Worm (Caenorhabditis elegans) whole organism, L1 larva: ENCODE data around the gene pdhb-1.

Experiments
- C16A3.4 ChIP-seq: fragments of 150-350 bp; optimal IDR thresholded peaks from 2 replicates; lab custom pipeline; 2014; ENCODE audit warnings: missing biosample characterization, missing genetic modification characterization
- Y116A8C.19 ChIP-seq: sonication (generic microtip); optimal IDR thresholded peaks from 2 replicates; lab custom pipeline; 2016; ENCODE audit warnings: missing compliant biosample characterization, missing genetic modification characterization, borderline replicate concordance
- aha-1 ChIP-seq: fragments of 150-350 bp; optimal IDR thresholded peaks from 2 replicates; lab custom pipeline; 2014; ENCODE audit warnings: missing biosample characterization, missing genetic modification characterization
- blmp-1 ChIP-seq: fragments of 150-350 bp; optimal IDR thresholded peaks from 2 replicates; lab custom pipeline; 2014; ENCODE audit warnings: missing biosample characterization, missing genetic modification characterization
- ceh-8 ChIP-seq: fragments of 200-800 bp; sonication (Bioruptor generic); optimal IDR thresholded peaks from 2 replicates; lab custom pipeline; 2018; ENCODE audit warnings: mild to moderate bottlenecking, missing genetic modification characterization, moderate library complexity, missing compliant biosample characterization
- ceh-82 ChIP-seq, 3 experiments: fragments of 150-350 bp in 1 of 3; sonication (generic microtip) in 2 of 3; optimal IDR thresholded peaks; 2 replicates each; lab custom pipeline; 2014 to 2017; ENCODE audit warnings: missing biosample characterization in 3 of 3, missing genetic modification characterization in 3 of 3
- ces-1 ChIP-seq: fragments of 150-350 bp; optimal IDR thresholded peaks from 2 replicates; lab custom pipeline; 2014; ENCODE audit warnings: missing biosample characterization, missing genetic modification reagents, missing genetic modification characterization
- efl-1 ChIP-seq, 4 experiments: fragments of 150-350 bp; optimal IDR thresholded peaks in 3 of 4; peaks in 1 of 4; 1 replicate in 1 of 4; 2 replicates in 3 of 4; lab custom pipeline; 2014; ENCODE audit warnings: missing biosample characterization in 2 of 4, missing genetic modification characterization in 2 of 4, missing genetic modification reagents in 2 of 4
- elt-3 ChIP-seq, 6 experiments: fragments of 150-350 bp in 1 of 6; sonication (generic microtip); optimal IDR thresholded peaks; 2 replicates each; lab custom pipeline; 2017 to 2018; ENCODE audit warnings: missing biosample characterization in 6 of 6, missing genetic modification characterization in 6 of 6, inconsistent platforms in 1 of 6
- ets-5 ChIP-seq: fragments of 200-800 bp; sonication (Bioruptor generic); IDR thresholded peaks from 2 replicates; pipeline ENCODE4 v1.3.6; 2022; ENCODE audit warnings: missing genetic modification characterization, missing compliant biosample characterization
- fkh-10 ChIP-seq: sonication (generic microtip); optimal IDR thresholded peaks from 2 replicates; lab custom pipeline; 2017; ENCODE audit warnings: missing biosample characterization, missing genetic modification reagents, missing genetic modification characterization
- hlh-4 ChIP-seq: sonication (generic microtip); optimal IDR thresholded peaks from 2 replicates; lab custom pipeline; 2016; ENCODE audit warnings: mild to moderate bottlenecking, missing genetic modification characterization, missing compliant biosample characterization
- hpl-2 ChIP-seq: fragments of 150-350 bp; optimal IDR thresholded peaks from 2 replicates; lab custom pipeline; 2014; ENCODE audit warnings: missing biosample characterization, missing genetic modification reagents, missing genetic modification characterization
- lin-14 ChIP-seq: fragments of 200-800 bp; sonication (Bioruptor generic); optimal IDR thresholded peaks from 2 replicates; lab custom pipeline; 2018; ENCODE audit warnings: mild to moderate bottlenecking, missing genetic modification characterization, moderate library complexity, missing compliant biosample characterization
- lin-15B ChIP-seq: fragments of 150-350 bp; sonication (generic microtip); optimal IDR thresholded peaks from 3 replicates; lab custom pipeline; 2014; ENCODE audit warnings: missing biosample characterization, missing genetic modification characterization
- lin-35 ChIP-seq, 2 experiments: fragments of 150-350 bp; optimal IDR thresholded peaks; 2 replicates each; lab custom pipeline; 2014; ENCODE audit warnings: missing biosample characterization in 2 of 2, missing genetic modification characterization in 2 of 2, missing genetic modification reagents in 2 of 2
- lin-39 ChIP-seq: fragments of 150-350 bp; optimal IDR thresholded peaks from 2 replicates; lab custom pipeline; 2014; ENCODE audit warnings: missing biosample characterization, missing genetic modification reagents, missing genetic modification characterization
- lir-3 ChIP-seq: sonication (generic microtip); optimal IDR thresholded peaks from 2 replicates; lab custom pipeline; 2016; ENCODE audit warnings: mild to moderate bottlenecking, missing genetic modification characterization, moderate library complexity, missing compliant biosample characterization; ENCODE audit not compliant: poor library complexity
- lsy-2 ChIP-seq, 2 experiments: fragments of 150-350 bp; optimal IDR thresholded peaks; 2 replicates each; lab custom pipeline; 2014; ENCODE audit warnings: missing biosample characterization in 2 of 2, missing genetic modification characterization in 2 of 2
- mab-9 ChIP-seq: fragments of 200-800 bp; sonication (Bioruptor generic); IDR thresholded peaks from 2 replicates; pipeline ENCODE4 v1.3.6; 2022; ENCODE audit warnings: missing genetic modification reagents, missing genetic modification characterization, missing compliant biosample characterization
- mef-2 ChIP-seq: fragments of 150-350 bp; optimal IDR thresholded peaks from 2 replicates; lab custom pipeline; 2014; ENCODE audit warnings: missing biosample characterization, missing genetic modification characterization
- nhr-12 ChIP-seq: sonication (generic microtip); optimal IDR thresholded peaks from 2 replicates; lab custom pipeline; 2017; ENCODE audit warnings: missing biosample characterization, missing genetic modification characterization
- nhr-20 ChIP-seq: sonication (generic microtip); optimal IDR thresholded peaks from 2 replicates; lab custom pipeline; 2016; ENCODE audit warnings: mild to moderate bottlenecking, missing genetic modification characterization, missing compliant biosample characterization
- nhr-237 ChIP-seq: fragments of 150-350 bp; optimal IDR thresholded peaks from 2 replicates; lab custom pipeline; 2014; ENCODE audit warnings: missing biosample characterization, missing genetic modification characterization
- nhr-47 ChIP-seq: sonication (generic microtip); optimal IDR thresholded peaks from 2 replicates; lab custom pipeline; 2016; ENCODE audit warnings: mild to moderate bottlenecking, missing genetic modification characterization, moderate library complexity, missing compliant biosample characterization
- nhr-71 ChIP-seq: sonication (generic microtip); optimal IDR thresholded peaks from 2 replicates; lab custom pipeline; 2016; ENCODE audit warnings: mild to moderate bottlenecking, missing genetic modification characterization, moderate library complexity, missing compliant biosample characterization
- nhr-84 ChIP-seq: sonication (generic microtip); optimal IDR thresholded peaks from 2 replicates; lab custom pipeline; 2017; ENCODE audit warnings: missing biosample characterization, missing genetic modification characterization
- nhr-85 ChIP-seq: sonication (generic microtip); peaks from one replicate; lab custom pipeline; 2016; ENCODE audit warnings: missing genetic modification characterization, inconsistent platforms, missing compliant biosample characterization
- pag-3 ChIP-seq: sonication (generic microtip); optimal IDR thresholded peaks from 2 replicates; lab custom pipeline; 2017; ENCODE audit warnings: missing genetic modification characterization, mild to moderate bottlenecking, missing compliant biosample characterization, antibody characterized with exemption, borderline replicate concordance; ENCODE audit not compliant: insufficient read depth
- pqm-1 ChIP-seq: sonication (generic microtip); optimal IDR thresholded peaks from 3 replicates; lab custom pipeline; 2017; ENCODE audit warnings: missing biosample characterization, missing genetic modification characterization
- snu-23 ChIP-seq: sonication (generic microtip); optimal IDR thresholded peaks from 2 replicates; lab custom pipeline; 2016; ENCODE audit warnings: missing genetic modification characterization, missing compliant biosample characterization
- sox-4 ChIP-seq: sonication (generic microtip); optimal IDR thresholded peaks from 2 replicates; lab custom pipeline; 2016; ENCODE audit warnings: missing genetic modification characterization, missing compliant biosample characterization
- sptf-1 ChIP-seq: fragments of 150-350 bp; optimal IDR thresholded peaks from 2 replicates; lab custom pipeline; 2014; ENCODE audit warnings: missing biosample characterization, missing genetic modification characterization
- sup-37 ChIP-seq: fragments of 200-800 bp; sonication (Bioruptor generic); optimal IDR thresholded peaks from 2 replicates; lab custom pipeline; 2018; ENCODE audit warnings: mild to moderate bottlenecking, missing genetic modification characterization, missing compliant biosample characterization
- swsn-7 ChIP-seq: sonication (generic microtip); optimal IDR thresholded peaks from 2 replicates; lab custom pipeline; 2016; ENCODE audit warnings: missing genetic modification characterization, missing compliant biosample characterization
- unc-30 ChIP-seq: sonication (generic microtip); optimal IDR thresholded peaks from 2 replicates; lab custom pipeline; 2017; ENCODE audit warnings: missing biosample characterization, missing genetic modification characterization
- unc-62 ChIP-seq: fragments of 150-350 bp; optimal IDR thresholded peaks from 2 replicates; lab custom pipeline; 2014; ENCODE audit warnings: missing biosample characterization, missing genetic modification reagents, missing genetic modification characterization
- xbp-1 ChIP-seq: sonication (generic microtip); optimal IDR thresholded peaks from 2 replicates; lab custom pipeline; 2016; ENCODE audit warnings: missing genetic modification characterization, missing compliant biosample characterization
- ztf-11 ChIP-seq, 2 experiments: sonication (generic microtip); optimal IDR thresholded peaks; 2 replicates each; lab custom pipeline; 2016 to 2017; ENCODE audit warnings: missing genetic modification characterization in 2 of 2, missing biosample characterization in 1 of 2, missing compliant biosample characterization in 1 of 2

pdhb-1 gene

DNA sequence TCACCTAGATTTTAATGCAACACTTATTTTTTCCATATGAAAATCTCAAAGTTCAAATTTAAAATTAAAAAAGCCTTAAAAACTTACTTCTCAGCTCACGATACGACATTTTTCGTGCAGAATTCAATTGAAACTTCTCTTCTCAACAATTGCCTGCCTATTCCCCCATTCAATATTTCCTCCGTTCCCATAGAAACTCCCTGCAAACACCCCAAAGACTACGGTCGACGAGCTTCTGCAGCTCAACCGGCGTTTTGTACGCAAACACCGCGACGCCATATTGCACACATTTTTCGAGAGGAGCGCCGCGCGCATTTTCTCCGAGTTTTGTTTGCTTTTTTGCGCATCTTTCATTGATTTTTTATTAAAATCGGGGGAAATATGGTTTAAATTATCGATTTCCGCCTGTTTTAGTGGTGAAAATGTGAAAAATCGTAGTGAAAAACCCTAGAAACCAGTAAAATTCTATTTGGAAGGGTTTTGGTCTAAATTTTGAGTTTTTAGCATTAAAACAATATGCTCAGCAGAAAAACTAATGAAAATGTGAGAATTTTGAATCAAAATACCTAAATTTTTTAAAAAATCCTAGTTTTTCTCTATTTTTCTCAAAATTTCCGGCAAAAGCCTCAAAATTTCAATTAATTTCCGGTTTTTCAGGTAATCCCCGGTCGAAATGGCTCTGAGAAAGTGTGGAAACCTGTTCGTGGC lies at the start of gene pdhb-1, which contains the start of gene dyf-3 (continued):
- TF ChIP-seq pag-3 (tag; lab: Kevin White, UChicago) = no peak
- TF ChIP-seq swsn-7 (tag; lab: Kevin White, UChicago) = no peak
- no peak for TF ChIP-seq pqm-1 (tag; lab: Kevin White, UChicago)
- no peak for TF ChIP-seq blmp-1 (tag; lab: Kevin White, UChicago)
- TF ChIP-seq hpl-2 (GFP tag; lab: Kevin White, UChicago) = no peak
- TF ChIP-seq lsy-2 (tag; optimal IDR thresholded peaks at IDR 0.05; lab: Kevin White, UChicago) = peak; percentile 88 to 97
- TF ChIP-seq nhr-47 (tag; lab: Kevin White, UChicago) = no peak
- TF ChIP-seq nhr-12 (tag; lab: Kevin White, UChicago) = no peak
- TF ChIP-seq sup-37 (GFP tag; lab: Kevin White, UChicago) = no peak
- no peak for TF ChIP-seq lin-15B (tag; lab: Kevin White, UChicago)
- no peak for TF ChIP-seq sox-4 (tag; lab: Kevin White, UChicago)
- TF ChIP-seq nhr-71 (tag; lab: Kevin White, UChicago) = no peak
- TF ChIP-seq C16A3.4 (tag; lab: Kevin White, UChicago) = no peak
- TF ChIP-seq xbp-1 (tag; lab: Kevin White, UChicago) = peak; percentile 10
- TF ChIP-seq nhr-237 (tag; lab: Kevin White, UChicago) = no peak
- TF ChIP-seq snu-23 = peak; percentile 38
- peak; percentile 4 for TF ChIP-seq fkh-10
- TF ChIP-seq unc-62 (GFP tag; lab: Kevin White, UChicago) = no peak
- TF ChIP-seq ceh-8 = no peak
- no peak for TF ChIP-seq unc-30 (tag; lab: Kevin White, UChicago)
- TF ChIP-seq lin-39 = no peak
- peak; percentile 26 to 59 for TF ChIP-seq lin-35 (GFP tag; optimal IDR thresholded peaks at IDR 0.05; lab: Kevin White, UChicago)
- no peak for TF ChIP-seq nhr-20 (tag; lab: Kevin White, UChicago)
- no peak for TF ChIP-seq ces-1 (GFP tag; lab: Kevin White, UChicago)
- TF ChIP-seq nhr-84 (tag; lab: Kevin White, UChicago) = no peak
- TF ChIP-seq lir-3 (tag; lab: Kevin White, UChicago) = no peak
- TF ChIP-seq elt-3 (tag; optimal IDR thresholded peaks at IDR 0.05; lab: Kevin White, UChicago) = no peak
- no peak for TF ChIP-seq mab-9
- TF ChIP-seq aha-1 = no peak
- TF ChIP-seq ztf-11 (tag; optimal IDR thresholded peaks at IDR 0.05; lab: Kevin White, UChicago) = no peak
- no peak for TF ChIP-seq mef-2 (tag; lab: Kevin White, UChicago)
- no peak for TF ChIP-seq hlh-4 (tag; lab: Kevin White, UChicago)
- peak; percentile 69 for TF ChIP-seq nhr-85 (tag; lab: Kevin White, UChicago)

DNA sequence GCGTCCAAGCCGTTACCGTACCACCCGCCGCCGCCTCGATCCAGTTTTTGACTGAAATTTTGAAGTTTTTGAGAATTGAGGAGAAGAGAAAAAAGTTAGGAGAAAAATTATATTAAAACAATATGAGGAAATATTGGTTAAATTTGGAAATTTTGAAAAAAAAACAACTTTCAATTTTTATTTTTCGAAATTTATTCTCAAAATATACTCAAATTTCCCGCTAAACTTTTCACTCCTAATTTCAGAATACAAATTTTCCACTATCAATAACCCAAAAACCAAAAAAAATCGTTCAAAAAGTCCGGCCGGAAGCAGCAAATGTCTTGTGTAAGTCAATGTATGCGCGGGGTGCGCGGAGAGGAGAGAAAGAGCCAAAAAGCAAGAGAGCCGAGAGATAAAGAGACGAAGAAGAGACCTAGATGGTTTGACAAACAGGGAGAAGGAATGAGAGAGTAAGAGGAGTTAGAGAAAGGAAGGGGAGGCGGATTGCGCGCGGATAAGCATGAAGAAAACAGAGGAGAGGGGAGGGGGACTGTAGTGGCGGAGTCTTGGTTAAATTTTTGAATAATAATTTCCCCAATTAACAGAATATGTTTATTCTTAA lies 49.4 kb upstream of the pdhb-1 start, which contains the start of gene elks-1:
Gene elks-1, minus strand, starts transcription at position 51 of the 604 bp plus-strand sequence.
- peak in 1 of 2 experiments; percentile 21 for TF ChIP-seq lsy-2 (tag; optimal IDR thresholded peaks at IDR 0.05; lab: Kevin White, UChicago)
- TF ChIP-seq lin-14 (GFP tag; lab: Kevin White, UChicago) = peak; percentile 19
- TF ChIP-seq ceh-82 (tag; optimal IDR thresholded peaks at IDR 0.05; lab: Kevin White, UChicago) = peak in 1 of 3 experiments; percentile 32
- no peak for TF ChIP-seq ets-5 (GFP tag; lab: Robert Waterston, UW)
- peak; percentile 7 for TF ChIP-seq blmp-1 (tag; lab: Kevin White, UChicago)
- no peak for TF ChIP-seq Y116A8C.19 (tag; lab: Kevin White, UChicago)
- peak; percentile 42 to 57 for TF ChIP-seq efl-1 (optimal IDR thresholded peaks at IDR 0.05; lab: Kevin White, UChicago)
- peak in 1 of 2 experiments; percentile 75 for TF ChIP-seq efl-1 (GFP tag; optimal IDR thresholded peaks at IDR 0.05 in 1 of 2; lab: Kevin White, UChicago)
- TF ChIP-seq sptf-1 (tag; lab: Kevin White, UChicago) = no peak
- TF ChIP-seq, all 84 proteins: peak for 5
